Worm (Caenorhabditis elegans): ENCODE measurements around the gene ncx-10.

Gene ncx-10

ce11 chrV:7958740-7959320, 25.9 kb upstream of the ncx-10 start, which contains the start of the genes clec-217 and F26D11.2:
Gene clec-217, minus strand, starts transcription at chrV:7958840.
Gene F26D11.2, plus strand, starts transcription at chrV:7959270.
- TF ChIP-seq lin-13 (tag; optimal IDR thresholded peaks at IDR 0.05) = no peak
- no peak for TF ChIP-seq lin-32 (GFP tag; optimal IDR thresholded peaks at IDR 0.05)
- TF ChIP-seq cnd-1 (tag; optimal IDR thresholded peaks at IDR 0.05) = no peak
- TF ChIP-seq zip-8 (tag; optimal IDR thresholded peaks at IDR 0.05) = no peak
- TF ChIP-seq pha-4 (tag; optimal IDR thresholded peaks at IDR 0.05) = no peak

- TF ChIP-seq flh-1 (GFP tag; optimal IDR thresholded peaks at IDR 0.05) (no peak), pha-4 (tag; optimal IDR thresholded peaks at IDR 0.05) (no peak), nhr-12 (tag; optimal IDR thresholded peaks at IDR 0.05) (no peak), nhr-237 (tag; optimal IDR thresholded peaks at IDR 0.05) (no peak), sptf-1 (tag; optimal IDR thresholded peaks at IDR 0.05) (no peak), lin-32 (GFP tag; optimal IDR thresholded peaks at IDR 0.05) (no peak), unc-39 (tag; optimal IDR thresholded peaks at IDR 0.05) (no peak), mab-5 (tag; optimal IDR thresholded peaks at IDR 0.05) (no peak), blmp-1 (tag; optimal IDR thresholded peaks at IDR 0.05) (no peak), nhr-2 (tag; optimal IDR thresholded peaks at IDR 0.05) (no peak), mep-1 (tag; optimal IDR thresholded peaks at IDR 0.05) (no peak), ztf-11 (tag; optimal IDR thresholded peaks at IDR 0.05) (no peak), ceh-39 (tag; optimal IDR thresholded peaks at IDR 0.05) (no peak), unc-120 (tag; optimal IDR thresholded peaks at IDR 0.05; ENCODE audit: poor library complexity, severe bottlenecking) (no peak), zip-8 (tag; optimal IDR thresholded peaks at IDR 0.05) (no peak), ham-2 (GFP tag; optimal IDR thresholded peaks at IDR 0.05) (no peak), lin-13 (tag; optimal IDR thresholded peaks at IDR 0.05) (no peak), lsy-2 (tag; optimal IDR thresholded peaks at IDR 0.05) (no peak), elt-1 (tag; optimal IDR thresholded peaks at IDR 0.05; ENCODE audit: borderline replicate concordance, insufficient read depth) (no peak)
Measured at ce11 chrV:7956218-7956617, 23.3 kb upstream of the ncx-10 start, which contains the start of gene pals-34. Gene pals-34, minus strand, starts transcription at chrV:7956497.

- no peak for TF ChIP-seq mep-1 (tag; optimal IDR thresholded peaks at IDR 0.05)
- TF ChIP-seq nhr-237 (tag; optimal IDR thresholded peaks at IDR 0.05) = no peak
- TF ChIP-seq ceh-43 (GFP tag; optimal IDR thresholded peaks at IDR 0.05) = no peak
- no peak for TF ChIP-seq ham-2 (GFP tag; optimal IDR thresholded peaks at IDR 0.05)
- TF ChIP-seq flh-1 (GFP tag; optimal IDR thresholded peaks at IDR 0.05) = no peak
- TF ChIP-seq bed-3 (GFP tag; optimal IDR thresholded peaks at IDR 0.05) = no peak
- TF ChIP-seq zip-8 (tag; optimal IDR thresholded peaks at IDR 0.05) = no peak
- no peak for TF ChIP-seq snpc-4 (tag; optimal IDR thresholded peaks at IDR 0.05)
- no peak for TF ChIP-seq pha-4 (tag; optimal IDR thresholded peaks at IDR 0.05)
- no peak for TF ChIP-seq nhr-12 (tag; optimal IDR thresholded peaks at IDR 0.05)
- TF ChIP-seq unc-39 (tag; optimal IDR thresholded peaks at IDR 0.05) = no peak
- no peak for TF ChIP-seq unc-62 (GFP tag; optimal IDR thresholded peaks at IDR 0.05)
- TF ChIP-seq blmp-1 (tag; optimal IDR thresholded peaks at IDR 0.05) = no peak
Measured at ce11 chrV:7955168-7955567, 22.3 kb upstream of the ncx-10 start, which contains the start of gene F26D11.12. Gene F26D11.12, minus strand, starts transcription at chrV:7955312.

- TF ChIP-seq blmp-1 (tag; optimal IDR thresholded peaks at IDR 0.05) (no peak), unc-39 (tag; optimal IDR thresholded peaks at IDR 0.05) (no peak), bed-3 (GFP tag; optimal IDR thresholded peaks at IDR 0.05) (no peak), tbx-8 (GFP tag; optimal IDR thresholded peaks at IDR 0.05) (no peak), ceh-39 (tag; optimal IDR thresholded peaks at IDR 0.05) (no peak), ztf-11 (tag; optimal IDR thresholded peaks at IDR 0.05) (no peak), mab-5 (tag; optimal IDR thresholded peaks at IDR 0.05) (no peak), nhr-12 (tag; optimal IDR thresholded peaks at IDR 0.05) (no peak), zip-8 (tag; optimal IDR thresholded peaks at IDR 0.05) (no peak), lin-13 (tag; optimal IDR thresholded peaks at IDR 0.05) (no peak), hlh-1 (tag; optimal IDR thresholded peaks at IDR 0.05) (no peak), nhr-28 (tag; optimal IDR thresholded peaks at IDR 0.05) (no peak)
Measured at ce11 chrV:7954552-7954951, 21.7 kb upstream of the ncx-10 start, which contains the start of gene F26D11.13. Gene F26D11.13, minus strand, starts transcription at chrV:7954652.

ce11 chrV:7952855-7953254, 20.0 kb upstream of the ncx-10 start, which contains the start of gene clec-216:
Gene clec-216, minus strand, starts transcription at chrV:7952955.
- TF ChIP-seq ceh-43 (GFP tag; optimal IDR thresholded peaks at IDR 0.05) = no peak
- no peak for TF ChIP-seq nhr-237 (tag; optimal IDR thresholded peaks at IDR 0.05)
- TF ChIP-seq bed-3 (GFP tag; optimal IDR thresholded peaks at IDR 0.05) = no peak
- no peak for TF ChIP-seq drap-1 (GFP tag; optimal IDR thresholded peaks at IDR 0.05)
- no peak for TF ChIP-seq sem-2 (GFP tag; optimal IDR thresholded peaks at IDR 0.05)
- TF ChIP-seq nhr-12 (tag; optimal IDR thresholded peaks at IDR 0.05) = no peak
- TF ChIP-seq lin-32 (GFP tag; optimal IDR thresholded peaks at IDR 0.05) = no peak
- no peak for TF ChIP-seq sptf-1 (tag; optimal IDR thresholded peaks at IDR 0.05)
- no peak for TF ChIP-seq ztf-11 (tag; optimal IDR thresholded peaks at IDR 0.05)
- no peak for TF ChIP-seq unc-39 (tag; optimal IDR thresholded peaks at IDR 0.05)
- TF ChIP-seq tbx-8 (GFP tag; optimal IDR thresholded peaks at IDR 0.05) = no peak
- TF ChIP-seq mls-2 (tag; optimal IDR thresholded peaks at IDR 0.05) = no peak
- TF ChIP-seq ces-1 (GFP tag; optimal IDR thresholded peaks at IDR 0.05) = no peak
- no peak for TF ChIP-seq elt-1 (tag; optimal IDR thresholded peaks at IDR 0.05; ENCODE audit: borderline replicate concordance, insufficient read depth)
- TF ChIP-seq hlh-1 (tag; optimal IDR thresholded peaks at IDR 0.05) = no peak
- no peak for TF ChIP-seq zip-8 (tag; optimal IDR thresholded peaks at IDR 0.05)
- TF ChIP-seq ceh-83 (GFP tag; optimal IDR thresholded peaks at IDR 0.05) = no peak
- no peak for TF ChIP-seq ceh-39 (tag; optimal IDR thresholded peaks at IDR 0.05)
